ENCODE assay signal across 3 fruit fly cellular contexts in the genomic region with DNA sequence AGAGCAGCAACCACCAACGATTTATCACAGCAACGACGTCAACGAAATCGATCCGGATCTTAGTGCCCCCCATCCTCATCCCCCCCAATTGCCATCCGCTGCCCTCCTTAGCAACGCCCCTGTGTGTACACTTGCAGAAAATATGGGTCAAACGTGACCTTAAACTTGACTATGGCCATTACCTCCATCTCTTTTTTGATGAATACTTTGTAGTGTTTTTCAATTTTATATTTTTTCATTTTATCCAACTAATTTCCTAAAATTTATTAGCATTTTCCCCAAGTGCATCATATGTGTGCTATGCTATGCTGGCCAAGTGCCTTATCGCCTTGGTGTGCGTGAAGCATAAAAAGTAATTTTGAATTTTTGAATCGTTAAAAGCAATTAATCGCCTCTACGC.
A peak's percentile ranks its signal among the peaks of the same experiment; 100 is the strongest.
TF ChIP-seq lines count a peak whose summit lies in the region.

No protein-coding gene starts in this region.

TF ChIP-seq in whole organism, embryonic, 481 proteins besides CTCF, POLR2A, EP300 and RAD21 (continued from another document and continues in another):
- TF ChIP-seq Nf-YC (tag; optimal IDR thresholded peaks at IDR 0.05; lab: Kevin White, UChicago) (no peak), jigr1 (GFP tag; IDR thresholded peaks at IDR 0.05; lab: Robert Waterston, UW) (no peak), CG6272 (GFP tag; IDR thresholded peaks at IDR 0.05; lab: Robert Waterston, UW) (no peak), Sox100B (GFP tag; optimal IDR thresholded peaks at IDR 0.05; lab: Kevin White, UChicago) (no peak), CG17359 (tag; optimal IDR thresholded peaks at IDR 0.05; lab: Kevin White, UChicago) (peak; percentile 49), Dll (GFP tag; IDR thresholded peaks at IDR 0.05; lab: Robert Waterston, UW; ENCODE audit: partially characterized antibody) (no peak), CG14441 (GFP tag; IDR thresholded peaks at IDR 0.05; lab: Robert Waterston, UW) (peak; percentile 38; the same call in 1 of the 2 replicates), CG8089 (GFP tag; optimal IDR thresholded peaks at IDR 0.05; lab: Kevin White, UChicago) (no peak), Jarid2 (GFP tag; optimal IDR thresholded peaks at IDR 0.05; lab: Kevin White, UChicago) (no peak), kay (GFP tag; optimal IDR thresholded peaks at IDR 0.05; lab: Kevin White, UChicago) (no peak), CG34422 (GFP tag; IDR thresholded peaks at IDR 0.05; lab: Robert Waterston, UW) (no peak), Hr78 (GFP tag; optimal IDR thresholded peaks at IDR 0.05; lab: Kevin White, UChicago) (no peak), lov (optimal IDR thresholded peaks at IDR 0.05; lab: Kevin White, UChicago) (no peak), lov (GFP tag; IDR thresholded peaks at IDR 0.05; lab: Robert Waterston, UW) (no peak), Antp (GFP tag; optimal IDR thresholded peaks at IDR 0.05; lab: Kevin White, UChicago) (no peak), psq (GFP tag; optimal IDR thresholded peaks at IDR 0.05; lab: Kevin White, UChicago) (no peak), pfk (GFP tag; optimal IDR thresholded peaks at IDR 0.05; lab: Kevin White, UChicago) (no peak), Side (GFP tag; optimal IDR thresholded peaks at IDR 0.05; lab: Kevin White, UChicago) (no peak), tx (GFP tag; optimal IDR thresholded peaks at IDR 0.05; lab: Kevin White, UChicago) (no peak), bcd (GFP tag; optimal IDR thresholded peaks at IDR 0.05; lab: Kevin White, UChicago) (peak; percentile 26), CG2199 (GFP tag; IDR thresholded peaks at IDR 0.05; lab: Robert Waterston, UW) (no peak), CG17385 (GFP tag; optimal IDR thresholded peaks at IDR 0.05; lab: Kevin White, UChicago) (peak; percentile 0), Asciz (GFP tag; optimal IDR thresholded peaks at IDR 0.05; lab: Kevin White, UChicago) (no peak), pita (GFP tag; optimal IDR thresholded peaks at IDR 0.05; lab: Kevin White, UChicago) (no peak), corto (GFP tag; optimal IDR thresholded peaks at IDR 0.05; lab: Kevin White, UChicago) (peak; percentile 76), inv (GFP tag; IDR thresholded peaks at IDR 0.05; lab: Robert Waterston, UW; ENCODE audit: partially characterized antibody) (no peak), maf-S (GFP tag; optimal IDR thresholded peaks at IDR 0.05; lab: Kevin White, UChicago) (no peak), B-H1 (GFP tag; IDR thresholded peaks at IDR 0.05; lab: Robert Waterston, UW) (no peak; the same call in 2 of the 3 replicates), mam (GFP tag; optimal IDR thresholded peaks at IDR 0.05; lab: Kevin White, UChicago) (peak; percentile 10), Oaz (GFP tag; IDR thresholded peaks at IDR 0.05; lab: Robert Waterston, UW) (no peak), CoRest (tag; optimal IDR thresholded peaks at IDR 0.05; lab: Kevin White, UChicago) (no peak), nmo (GFP tag; optimal IDR thresholded peaks at IDR 0.05; lab: Kevin White, UChicago) (peak; percentile 40), jumu (GFP tag; optimal IDR thresholded peaks at IDR 0.05; lab: Kevin White, UChicago) (no peak), tap (tag; optimal IDR thresholded peaks at IDR 0.05; lab: Kevin White, UChicago) (no peak), CG11085 (GFP tag; IDR thresholded peaks at IDR 0.05; lab: Robert Waterston, UW) (no peak), amos (GFP tag; IDR thresholded peaks at IDR 0.05; lab: Robert Waterston, UW; ENCODE audit: partially characterized antibody) (no peak), trh (GFP tag; optimal IDR thresholded peaks at IDR 0.05; lab: Kevin White, UChicago) (no peak), dmrt99B (tag; optimal IDR thresholded peaks at IDR 0.05; lab: Kevin White, UChicago) (peak; percentile 65), CG10209 (GFP tag; optimal IDR thresholded peaks at IDR 0.05; lab: Kevin White, UChicago) (no peak), sisA (GFP tag; IDR thresholded peaks at IDR 0.05; lab: Robert Waterston, UW) (peak; percentile 60), al (GFP tag; IDR thresholded peaks at IDR 0.05; lab: Robert Waterston, UW) (no peak), HLH3B (GFP tag; IDR thresholded peaks at IDR 0.05; lab: Robert Waterston, UW) (peak; percentile 32; the same call in 1 of the 2 replicates), CG13296 (GFP tag; optimal IDR thresholded peaks at IDR 0.05; lab: Kevin White, UChicago) (no peak), dimm (GFP tag; IDR thresholded peaks at IDR 0.05; lab: Robert Waterston, UW) (no peak)

TF ChIP-seq in whole organism, prepupa, 60 proteins besides CTCF, POLR2A, EP300 and RAD21 (continued from another document):
- TF ChIP-seq Gug (GFP tag; IDR thresholded peaks at IDR 0.05; lab: Robert Waterston, UW) = peak; percentile 61
- TF ChIP-seq CG8319 (GFP tag; optimal IDR thresholded peaks at IDR 0.05; lab: Kevin White, UChicago) = peak; percentile 82
- TF ChIP-seq CG10669 (GFP tag; optimal IDR thresholded peaks at IDR 0.05; lab: Kevin White, UChicago) = peak; percentile 87
- peak; percentile 85 for TF ChIP-seq Met (GFP tag; optimal IDR thresholded peaks at IDR 0.05; lab: Kevin White, UChicago)
- TF ChIP-seq Hr4 (GFP tag; optimal IDR thresholded peaks at IDR 0.05; lab: Kevin White, UChicago) = peak; percentile 79
- TF ChIP-seq CG6792 (GFP tag; optimal IDR thresholded peaks at IDR 0.05; lab: Kevin White, UChicago) = peak; percentile 91
- TF ChIP-seq spab (GFP tag; optimal IDR thresholded peaks at IDR 0.05; lab: Kevin White, UChicago) = peak; percentile 87
- TF ChIP-seq topi (GFP tag; optimal IDR thresholded peaks at IDR 0.05; lab: Kevin White, UChicago) = peak; percentile 83
- peak; percentile 77 for TF ChIP-seq CG34406 (GFP tag; optimal IDR thresholded peaks at IDR 0.05; lab: Kevin White, UChicago)
- TF ChIP-seq Ets21C (GFP tag; optimal IDR thresholded peaks at IDR 0.05; lab: Kevin White, UChicago) = peak; percentile 66
- TF ChIP-seq Sox102F (GFP tag; optimal IDR thresholded peaks at IDR 0.05; lab: Kevin White, UChicago) = peak; percentile 74
- TF ChIP-seq CG15336 (GFP tag; IDR thresholded peaks at IDR 0.05; lab: Robert Waterston, UW) = peak; percentile 77
- TF ChIP-seq Sox14 (GFP tag; optimal IDR thresholded peaks at IDR 0.05; lab: Kevin White, UChicago) = peak; percentile 83
- TF ChIP-seq OdsH (GFP tag; optimal IDR thresholded peaks at IDR 0.05; lab: Kevin White, UChicago) = peak; percentile 86
- peak; percentile 75 for TF ChIP-seq CG16779 (tag; optimal IDR thresholded peaks at IDR 0.05; lab: Kevin White, UChicago)
- peak; percentile 80 for TF ChIP-seq CG31627 (GFP tag; optimal IDR thresholded peaks at IDR 0.05; lab: Kevin White, UChicago)
- peak; percentile 86 for TF ChIP-seq fd59A (GFP tag; optimal IDR thresholded peaks at IDR 0.05; lab: Kevin White, UChicago)
- peak; percentile 49 for TF ChIP-seq Blimp-1 (GFP tag; optimal IDR thresholded peaks at IDR 0.05; lab: Kevin White, UChicago)
- peak; percentile 21 for TF ChIP-seq CG6854 (GFP tag; optimal IDR thresholded peaks at IDR 0.05; lab: Kevin White, UChicago)
- TF ChIP-seq CG7368 (GFP tag; optimal IDR thresholded peaks at IDR 0.05; lab: Kevin White, UChicago) = peak; percentile 83
- peak; percentile 80 for TF ChIP-seq CG11762 (GFP tag; optimal IDR thresholded peaks at IDR 0.05; lab: Kevin White, UChicago; ENCODE audit: insufficient read depth)
- TF ChIP-seq esn (GFP tag; optimal IDR thresholded peaks at IDR 0.05; lab: Kevin White, UChicago) = peak; percentile 87
- peak; percentile 62 for TF ChIP-seq fd85E (GFP tag; optimal IDR thresholded peaks at IDR 0.05; lab: Kevin White, UChicago)
- peak; percentile 85 for TF ChIP-seq CG32006 (GFP tag; optimal IDR thresholded peaks at IDR 0.05; lab: Kevin White, UChicago)
- peak; percentile 79 for TF ChIP-seq CG8119 (GFP tag; IDR thresholded peaks at IDR 0.05; lab: Robert Waterston, UW)
- TF ChIP-seq fkh (GFP tag; optimal IDR thresholded peaks at IDR 0.05; lab: Kevin White, UChicago) = no peak
- peak; percentile 68 for TF ChIP-seq CG4318 (GFP tag; optimal IDR thresholded peaks at IDR 0.05; lab: Kevin White, UChicago)
- peak; percentile 84 for TF ChIP-seq CG11902 (GFP tag; optimal IDR thresholded peaks at IDR 0.05; lab: Kevin White, UChicago)
- TF ChIP-seq CG11294 (GFP tag; IDR thresholded peaks at IDR 0.05; lab: Robert Waterston, UW) = peak; percentile 70
- TF ChIP-seq Eip78C (GFP tag; lab: Kevin White, UChicago) = peak; percentile 96
- TF ChIP-seq CG8632 (GFP tag; optimal IDR thresholded peaks at IDR 0.05; lab: Kevin White, UChicago) = peak; percentile 79
- TF ChIP-seq svp (GFP tag; lab: Kevin White, UChicago) = peak; percentile 91
- TF ChIP-seq CG3919 (GFP tag; optimal IDR thresholded peaks at IDR 0.05; lab: Kevin White, UChicago) = peak; percentile 91
- peak; percentile 92 for TF ChIP-seq CG3032 (tag; optimal IDR thresholded peaks at IDR 0.05; lab: Kevin White, UChicago)
- peak; percentile 94 for TF ChIP-seq CG6163 (GFP tag; IDR thresholded peaks at IDR 0.05; lab: Robert Waterston, UW)
- peak; percentile 90 for TF ChIP-seq Eip75B (GFP tag; optimal IDR thresholded peaks at IDR 0.05; lab: Kevin White, UChicago)
- TF ChIP-seq eg (GFP tag; IDR thresholded peaks at IDR 0.05; lab: Robert Waterston, UW) = peak; percentile 86
- TF ChIP-seq acj6 (GFP tag; optimal IDR thresholded peaks at IDR 0.05; lab: Kevin White, UChicago) = peak; percentile 84
TF ChIP-seq in whole organism, prepupa: peak in this region for 58.

TF ChIP-seq in whole organism, wandering third instar larva, 38 proteins besides CTCF, POLR2A, EP300 and RAD21 (continued from another document):
- TF ChIP-seq dsf (GFP tag; optimal IDR thresholded peaks at IDR 0.05; lab: Kevin White, UChicago; ENCODE audit: borderline replicate concordance) = peak; percentile 25
- no peak for TF ChIP-seq lola (GFP tag; optimal IDR thresholded peaks at IDR 0.05; lab: Kevin White, UChicago)
- no peak for TF ChIP-seq dl (GFP tag; optimal IDR thresholded peaks at IDR 0.05; lab: Kevin White, UChicago; ENCODE audit: insufficient read depth in 1 of 2, partially characterized antibody in 2 of 2)
- peak; percentile 82 for TF ChIP-seq CG32264 (GFP tag; optimal IDR thresholded peaks at IDR 0.05; lab: Kevin White, UChicago)
- TF ChIP-seq OdsH (GFP tag; optimal IDR thresholded peaks at IDR 0.05; lab: Kevin White, UChicago) = peak; percentile 87
- TF ChIP-seq Jra (GFP tag; optimal IDR thresholded peaks at IDR 0.05; lab: Kevin White, UChicago) = peak; percentile 80
- peak; percentile 88 for TF ChIP-seq Sp1 (GFP tag; optimal IDR thresholded peaks at IDR 0.05; lab: Kevin White, UChicago)
- TF ChIP-seq Hr78 (GFP tag; optimal IDR thresholded peaks at IDR 0.05; lab: Kevin White, UChicago) = no peak
- TF ChIP-seq psq (GFP tag; optimal IDR thresholded peaks at IDR 0.05; lab: Kevin White, UChicago) = peak; percentile 77
- no peak for TF ChIP-seq jim (GFP tag; optimal IDR thresholded peaks at IDR 0.05; lab: Kevin White, UChicago)
